Worm (Caenorhabditis elegans) whole organism, young adult: ENCODE measurements around the gene Y66C5A.1.

Experiments used
- B0035.1 ChIP-seq: sonication (generic microtip); optimal IDR thresholded peaks from 2 replicates; lab custom pipeline; 2016; ENCODE audit warnings: missing genetic modification characterization, mild to moderate bottlenecking, missing compliant biosample characterization, missing genotype, missing genetic modification reagents
- B0336.3 ChIP-seq: fragments of 200-800 bp; sonication (Bioruptor generic); IDR thresholded peaks from 2 replicates; pipeline ENCODE4 v1.3.6; 2022; ENCODE audit warnings: missing genetic modification characterization, missing compliant biosample characterization
- C06A6.2 ChIP-seq: fragments of 200-800 bp; sonication (Bioruptor generic); conservative IDR thresholded peaks from 2 replicates; pipeline ENCODE4 v1.3.6; 2022; ENCODE audit warnings: missing genetic modification characterization, missing compliant biosample characterization
- F22D6.2 ChIP-seq: sonication (generic microtip); optimal IDR thresholded peaks from 2 replicates; lab custom pipeline; 2016; ENCODE audit warnings: mild to moderate bottlenecking, missing genetic modification characterization, missing compliant biosample characterization
- F23B12.7 ChIP-seq: sonication (generic microtip); optimal IDR thresholded peaks from 2 replicates; lab custom pipeline; 2017; ENCODE audit warnings: missing genetic modification characterization, mild to moderate bottlenecking, missing compliant biosample characterization, antibody characterized with exemption, moderate library complexity; ENCODE audit not compliant: insufficient read depth
- F33H1.4 ChIP-seq: fragments of 200-800 bp; sonication (Bioruptor generic); IDR thresholded peaks from 2 replicates; pipeline ENCODE4 v1.3.6; 2022; ENCODE audit warnings: missing genetic modification reagents, missing genetic modification characterization, missing compliant biosample characterization
- F37B4.10 ChIP-seq: fragments of 200-800 bp; sonication (Bioruptor generic); IDR thresholded peaks from 2 replicates; pipeline ENCODE4 v1.3.6; 2022; ENCODE audit warnings: missing genetic modification characterization, missing compliant biosample characterization
- F39B2.1 ChIP-seq: fragments of 200-800 bp; sonication (Bioruptor generic); IDR thresholded peaks from 2 replicates; pipeline ENCODE4 v1.3.6; 2022; ENCODE audit warnings: missing genetic modification reagents, missing genetic modification characterization, missing compliant biosample characterization
- F49E8.2 ChIP-seq: sonication (generic microtip); optimal IDR thresholded peaks from 3 replicates; lab custom pipeline; 2017; ENCODE audit warnings: missing genetic modification characterization, mild to moderate bottlenecking, missing compliant biosample characterization, antibody characterized with exemption, moderate library complexity; ENCODE audit not compliant: insufficient read depth
- K11D2.4 ChIP-seq: fragments of 200-800 bp; sonication (Bioruptor generic); IDR thresholded peaks from 2 replicates; pipeline ENCODE4 v1.3.6; 2022; ENCODE audit warnings: missing genetic modification reagents, missing genetic modification characterization, missing compliant biosample characterization
- T26A5.8 ChIP-seq: sonication (generic microtip); optimal IDR thresholded peaks from 2 replicates; lab custom pipeline; 2016; ENCODE audit warnings: missing genetic modification characterization, missing compliant biosample characterization
- Y53F4B.3 ChIP-seq: fragments of 200-800 bp; sonication (Bioruptor generic); IDR thresholded peaks from 2 replicates; pipeline ENCODE4 v1.3.6; 2022; ENCODE audit warnings: missing genetic modification reagents, missing genetic modification characterization, missing compliant biosample characterization
- Y95B8A.8 ChIP-seq: fragments of 200-800 bp; sonication (Bioruptor generic); IDR thresholded peaks from 2 replicates; pipeline ENCODE4 v1.3.6; 2022; ENCODE audit warnings: missing genetic modification reagents, missing genetic modification characterization, missing compliant biosample characterization
- athp-1 ChIP-seq: sonication (generic microtip); optimal IDR thresholded peaks from 2 replicates; lab custom pipeline; 2017; ENCODE audit warnings: mild to moderate bottlenecking, missing genetic modification characterization, missing compliant biosample characterization
- attf-3 ChIP-seq: fragments of 200-800 bp; sonication (Bioruptor generic); conservative IDR thresholded peaks from 2 replicates; pipeline ENCODE4 v1.3.6; 2022; ENCODE audit warnings: missing genetic modification reagents, missing genetic modification characterization, missing compliant biosample characterization
- attf-5 ChIP-seq: fragments of 200-800 bp; sonication (Bioruptor generic); optimal IDR thresholded peaks from 2 replicates; lab custom pipeline; 2018; ENCODE audit warnings: mild to moderate bottlenecking, missing genetic modification characterization, missing compliant biosample characterization
- ccch-3 ChIP-seq: fragments of 200-800 bp; sonication (Bioruptor generic); optimal IDR thresholded peaks from 2 replicates; lab custom pipeline; 2018; ENCODE audit warnings: mild to moderate bottlenecking, missing genetic modification characterization, missing compliant biosample characterization
- cebp-1 ChIP-seq, 2 experiments: fragments of 200-800 bp in 1 of 2; sonication (Bioruptor generic) in 1 of 2; sonication (generic microtip) in 1 of 2; IDR thresholded peaks in 1 of 2; optimal IDR thresholded peaks in 1 of 2; 2 replicates each; pipeline versions ENCODE4 v1.3.6 to Lab custom; 2017 to 2022; ENCODE audit warnings: missing compliant biosample characterization in 2 of 2, missing genetic modification characterization in 2 of 2, mild to moderate bottlenecking in 1 of 2, missing genetic modification reagents in 1 of 2, moderate library complexity in 1 of 2
- ceh-91 ChIP-seq: fragments of 200-800 bp; sonication (Bioruptor generic); IDR thresholded peaks from 2 replicates; pipeline ENCODE4 v1.3.6; 2022; ENCODE audit warnings: missing genetic modification reagents, missing genetic modification characterization, missing compliant biosample characterization
- chd-7 ChIP-seq: sonication (generic microtip); optimal IDR thresholded peaks from 2 replicates; lab custom pipeline; 2016; ENCODE audit warnings: mild to moderate bottlenecking, missing genetic modification characterization, moderate library complexity, missing compliant biosample characterization
- egl-18 ChIP-seq: fragments of 200-800 bp; sonication (Bioruptor generic); IDR thresholded peaks from 2 replicates; pipeline ENCODE4 v1.3.6; 2022; ENCODE audit warnings: missing genetic modification reagents, missing genetic modification characterization, missing compliant biosample characterization
- fkh-3 ChIP-seq: sonication (generic microtip); optimal IDR thresholded peaks from 2 replicates; lab custom pipeline; 2016; ENCODE audit warnings: mild to moderate bottlenecking, missing genetic modification characterization, missing compliant biosample characterization
- hlh-26 ChIP-seq: fragments of 200-800 bp; sonication (Bioruptor generic); conservative IDR thresholded peaks from 2 replicates; pipeline ENCODE4 v1.3.6; 2022; ENCODE audit warnings: missing genetic modification reagents, missing genetic modification characterization, missing compliant biosample characterization
- hsf-1 ChIP-seq: fragments of 200-800 bp; sonication (Bioruptor generic); IDR thresholded peaks from 2 replicates; pipeline ENCODE4 v1.3.6; 2022; ENCODE audit warnings: missing genetic modification reagents, missing genetic modification characterization, missing compliant biosample characterization
- lag-1 ChIP-seq: fragments of 200-800 bp; sonication (Bioruptor generic); IDR thresholded peaks from 2 replicates; pipeline ENCODE4 v1.3.6; 2022; ENCODE audit warnings: missing genetic modification reagents, missing genetic modification characterization, missing compliant biosample characterization
- let-607 ChIP-seq, 2 experiments: fragments of 200-800 bp in 1 of 2; sonication (Bioruptor generic) in 1 of 2; sonication (generic microtip) in 1 of 2; optimal IDR thresholded peaks; 2 replicates each; lab custom pipeline; 2016 to 2018; ENCODE audit warnings: mild to moderate bottlenecking in 2 of 2, missing compliant biosample characterization in 2 of 2, missing genetic modification characterization in 2 of 2, moderate library complexity in 2 of 2, missing genotype in 1 of 2
- lin-35 ChIP-seq, 3 experiments: fragments of 150-350 bp in 2 of 3; sonication (generic microtip) in 1 of 3; optimal IDR thresholded peaks; 2 replicates each; lab custom pipeline; 2014 to 2018; ENCODE audit warnings: missing biosample characterization in 3 of 3, missing genetic modification characterization in 3 of 3, missing genetic modification reagents in 3 of 3
- lin-40 ChIP-seq: sonication (generic microtip); optimal IDR thresholded peaks from 2 replicates; lab custom pipeline; 2016; ENCODE audit warnings: missing genetic modification characterization, mild to moderate bottlenecking, missing compliant biosample characterization, missing genotype, missing genetic modification reagents
- lsy-27 ChIP-seq: sonication (generic microtip); optimal IDR thresholded peaks from 2 replicates; lab custom pipeline; 2017; ENCODE audit warnings: missing genetic modification characterization, mild to moderate bottlenecking, missing compliant biosample characterization, antibody characterized with exemption, missing genotype, borderline replicate concordance; ENCODE audit not compliant: insufficient read depth
- madf-10 ChIP-seq: sonication (generic microtip); optimal IDR thresholded peaks from 2 replicates; lab custom pipeline; 2016; ENCODE audit warnings: mild to moderate bottlenecking, missing genetic modification characterization, missing compliant biosample characterization
- madf-8 ChIP-seq: fragments of 200-800 bp; sonication (Bioruptor generic); conservative IDR thresholded peaks from 2 replicates; pipeline ENCODE4 v1.3.6; 2022; ENCODE audit warnings: missing genetic modification reagents, missing genetic modification characterization, missing compliant biosample characterization
- mel-28 ChIP-seq: sonication (generic microtip); optimal IDR thresholded peaks from 2 replicates; lab custom pipeline; 2016; ENCODE audit warnings: borderline replicate concordance, mild to moderate bottlenecking, missing genetic modification characterization, missing compliant biosample characterization
- pbrm-1 ChIP-seq: fragments of 200-800 bp; sonication (Bioruptor generic); IDR thresholded peaks from 2 replicates; pipeline ENCODE4 v1.3.6; 2022; ENCODE audit warnings: missing genetic modification reagents, missing genetic modification characterization, missing compliant biosample characterization
- pha-4 ChIP-seq: fragments of 150-350 bp; sonication (generic microtip); optimal IDR thresholded peaks from 2 replicates; lab custom pipeline; 2014; ENCODE audit warnings: missing biosample characterization, missing genetic modification reagents, missing genetic modification characterization
- snpc-1.3 ChIP-seq: sonication (generic microtip); optimal IDR thresholded peaks from 2 replicates; lab custom pipeline; 2017; ENCODE audit warnings: missing genetic modification characterization, mild to moderate bottlenecking, missing compliant biosample characterization, antibody characterized with exemption, moderate library complexity, missing genotype, missing genetic modification reagents; ENCODE audit not compliant: insufficient read depth
- snpc-3.4 ChIP-seq: sonication (generic microtip); optimal IDR thresholded peaks from 2 replicates; lab custom pipeline; 2017; ENCODE audit warnings: missing genetic modification characterization, mild to moderate bottlenecking, missing compliant biosample characterization, antibody characterized with exemption, moderate library complexity, missing genotype, missing genetic modification reagents
- snpc-4 ChIP-seq, 5 experiments: fragments of 150-350 bp in 1 of 5; sonication (generic microtip) in 4 of 5; optimal IDR thresholded peaks; 2 replicates each; lab custom pipeline; 2014 to 2018; ENCODE audit warnings: missing genetic modification characterization in 5 of 5, missing biosample characterization in 3 of 5, antibody characterized with exemption in 2 of 5, mild to moderate bottlenecking in 2 of 5, missing compliant biosample characterization in 2 of 5, missing genotype in 2 of 5, moderate library complexity in 2 of 5, missing genetic modification reagents in 1 of 5
- tbp1 ChIP-seq: fragments of 200-800 bp; sonication (Bioruptor generic); optimal IDR thresholded peaks from 2 replicates; lab custom pipeline; 2018; ENCODE audit warnings: mild to moderate bottlenecking, missing genetic modification characterization, missing compliant biosample characterization
- unc-130 ChIP-seq: sonication (generic microtip); optimal IDR thresholded peaks from 2 replicates; lab custom pipeline; 2016; ENCODE audit warnings: missing genetic modification reagents, missing genetic modification characterization, missing compliant biosample characterization
- unc-62 ChIP-seq: fragments of 150-350 bp; optimal IDR thresholded peaks from 2 replicates; lab custom pipeline; 2014; ENCODE audit warnings: missing biosample characterization, missing genetic modification reagents, missing genetic modification characterization
- xnd-1 ChIP-seq: sonication (generic microtip); optimal IDR thresholded peaks from 2 replicates; lab custom pipeline; 2016; ENCODE audit warnings: missing genotype, missing genetic modification reagents, missing genetic modification characterization, missing compliant biosample characterization
- ztf-22 ChIP-seq: fragments of 200-800 bp; sonication (Bioruptor generic); optimal IDR thresholded peaks from 2 replicates; lab custom pipeline; 2018; ENCODE audit warnings: mild to moderate bottlenecking, missing genetic modification characterization, moderate library complexity, missing compliant biosample characterization
- ztf-6 ChIP-seq: fragments of 200-800 bp; sonication (Bioruptor generic); IDR thresholded peaks from 2 replicates; pipeline ENCODE4 v1.3.6; 2022; ENCODE audit warnings: missing genetic modification reagents, missing genetic modification characterization, missing compliant biosample characterization

Y66C5A.1 gene

ce11 chrX:14502116-14502587 is 46.8 kb upstream of the Y66C5A.1 start (continued):
- TF ChIP-seq ccch-3 (GFP tag; lab: Kevin White, UChicago) = no peak
- no peak for TF ChIP-seq F37B4.10 (GFP tag; lab: Robert Waterston, UW)
- TF ChIP-seq F23B12.7 (tag; lab: Kevin White, UChicago) = no peak
- no peak for TF ChIP-seq snpc-4 (GFP tag; optimal IDR thresholded peaks at IDR 0.05; lab: Kevin White, UChicago)
- TF ChIP-seq snpc-4 (tag; optimal IDR thresholded peaks at IDR 0.05; lab: Kevin White, UChicago) = peak in 2 of 4 experiments; percentile 1 to 40
- TF ChIP-seq lin-40 (tag; lab: Kevin White, UChicago) = peak; percentile 77
- no peak for TF ChIP-seq hlh-26
- no peak for TF ChIP-seq mel-28
- no peak for TF ChIP-seq lag-1 (GFP tag; lab: Robert Waterston, UW)
- peak; percentile 44 for TF ChIP-seq F22D6.2 (tag; lab: Kevin White, UChicago)
- peak; percentile 75 for TF ChIP-seq attf-5 (GFP tag; lab: Kevin White, UChicago)
- peak; percentile 76; the same call in 1 of the 2 replicates for TF ChIP-seq B0336.3 (GFP tag; lab: Robert Waterston, UW)
- TF ChIP-seq C06A6.2 (GFP tag; lab: Robert Waterston, UW) = peak; percentile 74
- TF ChIP-seq snpc-1.3 (tag; lab: Kevin White, UChicago) = no peak
- no peak for TF ChIP-seq ceh-91 (GFP tag; lab: Robert Waterston, UW)
- TF ChIP-seq ztf-22 (GFP tag; lab: Kevin White, UChicago) = peak; percentile 91
- TF ChIP-seq, all 124 proteins: peak for 33

ce11 chrX:14500422-14501058 is 45.2 kb upstream of the Y66C5A.1 start:
- TF ChIP-seq F33H1.4 (GFP tag; lab: Robert Waterston, UW) = no peak
- no peak for TF ChIP-seq K11D2.4 (GFP tag; lab: Robert Waterston, UW)
- no peak for TF ChIP-seq unc-62 (GFP tag; lab: Kevin White, UChicago)
- TF ChIP-seq fkh-3 (tag; lab: Kevin White, UChicago) = no peak
- TF ChIP-seq lin-35 (GFP tag; optimal IDR thresholded peaks at IDR 0.05; lab: Kevin White, UChicago) = no peak
- no peak for TF ChIP-seq Y53F4B.3
- no peak for TF ChIP-seq hsf-1 (GFP tag; lab: Robert Waterston, UW)
- TF ChIP-seq lsy-27 (tag; lab: Kevin White, UChicago) = no peak
- TF ChIP-seq F22D6.2 (tag; lab: Kevin White, UChicago) = peak; percentile 24
- peak; percentile 43 for TF ChIP-seq pha-4
- no peak for TF ChIP-seq pbrm-1 (GFP tag; lab: Robert Waterston, UW)
- no peak for TF ChIP-seq T26A5.8 (tag; lab: Kevin White, UChicago)
- no peak for TF ChIP-seq athp-1
- peak; percentile 51; the same call in 1 of the 2 replicates for TF ChIP-seq B0336.3 (GFP tag; lab: Robert Waterston, UW)
- TF ChIP-seq egl-18 (GFP tag; lab: Robert Waterston, UW) = no peak
- TF ChIP-seq unc-130 (GFP tag; lab: Kevin White, UChicago) = no peak
- no peak for TF ChIP-seq cebp-1 (GFP tag; IDR thresholded peaks at IDR 0.05; lab: Robert Waterston, UW)
- peak; percentile 50 for TF ChIP-seq cebp-1 (tag; optimal IDR thresholded peaks at IDR 0.05; lab: Kevin White, UChicago)
- TF ChIP-seq B0035.1 (tag; lab: Kevin White, UChicago) = no peak
- no peak for TF ChIP-seq Y95B8A.8 (GFP tag; lab: Robert Waterston, UW)
- TF ChIP-seq tbp1 (GFP tag; lab: Kevin White, UChicago) = peak; percentile 46
- TF ChIP-seq ztf-6 (GFP tag; lab: Robert Waterston, UW) = no peak
- TF ChIP-seq F49E8.2 (tag; lab: Kevin White, UChicago) = no peak
- no peak for TF ChIP-seq C06A6.2 (GFP tag; lab: Robert Waterston, UW)
- TF ChIP-seq madf-8 (GFP tag; lab: Robert Waterston, UW) = no peak
- no peak for TF ChIP-seq madf-10 (tag; lab: Kevin White, UChicago)
- TF ChIP-seq xnd-1 = no peak
- TF ChIP-seq F37B4.10 (GFP tag; lab: Robert Waterston, UW) = no peak
- no peak for TF ChIP-seq F39B2.1
- peak; percentile 69 for TF ChIP-seq chd-7 (tag; lab: Kevin White, UChicago)
- TF ChIP-seq snpc-3.4 (tag; lab: Kevin White, UChicago) = no peak
- peak; percentile 89 for TF ChIP-seq ztf-22 (GFP tag; lab: Kevin White, UChicago)
- TF ChIP-seq attf-3 (GFP tag; lab: Robert Waterston, UW) = no peak
- TF ChIP-seq let-607 (tag; optimal IDR thresholded peaks at IDR 0.05; lab: Kevin White, UChicago) = peak in 1 of 2 experiments; percentile 88
